Fruit fly (Drosophila melanogaster) whole organism, wandering third instar larva: ENCODE results near the gene mri.

ENCODE experiments used
- Abd-B ChIP-seq: fragments of >200 bp; optimal IDR thresholded peaks from 2 replicates; lab custom pipeline; 2017; ENCODE audit warnings: missing biosample characterization, missing genetic modification characterization
- CG32264 ChIP-seq: fragments of 200-800 bp; sonication (Bioruptor generic); optimal IDR thresholded peaks from 2 replicates; lab custom pipeline; 2016; ENCODE audit warnings: missing biosample characterization, missing genetic modification characterization
- CG9705 ChIP-seq: fragments of 200-800 bp; sonication (Bioruptor generic); optimal IDR thresholded peaks from 2 replicates; lab custom pipeline; 2018; ENCODE audit warnings: missing biosample characterization, mild to moderate bottlenecking, missing genetic modification characterization
- CrebA ChIP-seq: fragments of 200-800 bp; sonication (Bioruptor generic); optimal IDR thresholded peaks from 2 replicates; lab custom pipeline; 2016; ENCODE audit warnings: missing biosample characterization, mild to moderate bottlenecking, missing genetic modification characterization, borderline replicate concordance
- Dfd ChIP-seq: fragments of >200 bp; optimal IDR thresholded peaks from 2 replicates; lab custom pipeline; 2017; ENCODE audit warnings: missing biosample characterization, missing genetic modification characterization
- Dif ChIP-seq: fragments of 200-275, 200-300 bp; sonication (Bioruptor generic); optimal IDR thresholded peaks from 2 replicates; lab custom pipeline; 2018; ENCODE audit warnings: missing biosample characterization, missing genetic modification characterization; ENCODE audit not compliant: partially characterized antibody
- GATAd ChIP-seq: sonication (Bioruptor generic); optimal IDR thresholded peaks from 2 replicates; lab custom pipeline; 2016; ENCODE audit warnings: missing biosample characterization, missing genetic modification characterization
- HLH106 ChIP-seq: fragments of 200-800 bp; optimal IDR thresholded peaks from 3 replicates; lab custom pipeline; 2019; ENCODE audit warnings: missing biosample characterization, mild to moderate bottlenecking, missing genetic modification characterization, moderate library complexity
- Hnf4 ChIP-seq: fragments of 200-800 bp; sonication (Bioruptor generic); optimal IDR thresholded peaks from 2 replicates; lab custom pipeline; 2016; ENCODE audit warnings: missing biosample characterization, mild to moderate bottlenecking, missing genetic modification characterization
- Hr83 ChIP-seq: fragments of 200-300 bp; sonication (Bioruptor generic); optimal IDR thresholded peaks from 2 replicates; lab custom pipeline; 2016; ENCODE audit warnings: missing biosample characterization, mild to moderate bottlenecking, missing genetic modification characterization, moderate library complexity; ENCODE audit not compliant: poor library complexity, severe bottlenecking
- Mio ChIP-seq: sonication (Bioruptor generic); optimal IDR thresholded peaks from 2 replicates; lab custom pipeline; 2016; ENCODE audit warnings: missing biosample characterization, missing genetic modification characterization
- Myc ChIP-seq: fragments of >200 bp; optimal IDR thresholded peaks from 2 replicates; lab custom pipeline; 2017
- N ChIP-seq: fragments of >200 bp; optimal IDR thresholded peaks from 2 replicates; lab custom pipeline; 2018; ENCODE audit warnings: missing biosample characterization, missing external identifiers, missing genetic modification characterization
- OdsH ChIP-seq: fragments of 200-800 bp; sonication (Bioruptor generic); optimal IDR thresholded peaks from 2 replicates; lab custom pipeline; 2016; ENCODE audit warnings: missing biosample characterization, mild to moderate bottlenecking, missing genetic modification characterization
- Rel ChIP-seq, 2 experiments: fragments of 200-800 bp; sonication (Bioruptor generic) in 1 of 2; optimal IDR thresholded peaks; 2 replicates in 1 of 2; 3 replicates in 1 of 2; lab custom pipeline; 2016 to 2019; ENCODE audit warnings: mild to moderate bottlenecking in 2 of 2, missing biosample characterization in 2 of 2, missing genetic modification characterization in 2 of 2, moderate library complexity in 1 of 2
- Vsx2 ChIP-seq: fragments of 200-300, 225-300 bp; sonication (Bioruptor generic); optimal IDR thresholded peaks from 2 replicates; lab custom pipeline; 2018; ENCODE audit warnings: missing biosample characterization, missing genetic modification characterization; ENCODE audit not compliant: partially characterized antibody
- br ChIP-seq: fragments of 200-800 bp; sonication (Bioruptor generic); optimal IDR thresholded peaks from 2 replicates; lab custom pipeline; 2016; ENCODE audit warnings: missing biosample characterization, missing genetic modification characterization
- brk ChIP-seq: fragments of 200-800 bp; sonication (Bioruptor generic); optimal IDR thresholded peaks from 2 replicates; lab custom pipeline; 2016; ENCODE audit warnings: missing biosample characterization, mild to moderate bottlenecking, missing genetic modification characterization
- dl ChIP-seq, 2 experiments: fragments of 175-275, 200-275 bp in 1 of 2; fragments of 200-275 bp in 1 of 2; sonication (Bioruptor generic); optimal IDR thresholded peaks; lab custom pipeline; 2018; ENCODE audit warnings: mild to moderate bottlenecking in 2 of 2, missing biosample characterization in 2 of 2, missing genetic modification characterization in 2 of 2, moderate library complexity in 2 of 2; ENCODE audit not compliant: partially characterized antibody in 2 of 2, insufficient read depth in 1 of 2
- dmrt93B ChIP-seq: fragments of 200-800 bp; sonication (Bioruptor generic); optimal IDR thresholded peaks from 2 replicates; lab custom pipeline; 2018; ENCODE audit warnings: missing biosample characterization, mild to moderate bottlenecking, missing genetic modification characterization
- dsf ChIP-seq: sonication (Bioruptor generic); optimal IDR thresholded peaks from 2 replicates; lab custom pipeline; 2016; ENCODE audit warnings: missing biosample characterization, missing genetic modification characterization, borderline replicate concordance
- ey ChIP-seq: fragments of 200-800 bp; sonication (Bioruptor generic); optimal IDR thresholded peaks from 2 replicates; lab custom pipeline; 2016; ENCODE audit warnings: missing biosample characterization, missing genetic modification characterization
- foxo ChIP-seq, 2 experiments: fragments of 200-800 bp; sonication (Bioruptor generic); optimal IDR thresholded peaks; 2 replicates in 1 of 2; 3 replicates in 1 of 2; lab custom pipeline; 2016 to 2017; ENCODE audit warnings: missing biosample characterization in 2 of 2, missing genetic modification characterization in 2 of 2
- fru ChIP-seq: fragments of 200-800 bp; sonication (Bioruptor generic); optimal IDR thresholded peaks from 3 replicates; lab custom pipeline; 2016; ENCODE audit warnings: missing biosample characterization, mild to moderate bottlenecking, missing genetic modification characterization
- jim ChIP-seq: fragments of 175-275, 200-325 bp; sonication (Bioruptor generic); optimal IDR thresholded peaks from 2 replicates; lab custom pipeline; 2016; ENCODE audit warnings: missing biosample characterization, mild to moderate bottlenecking, missing genetic modification characterization
- pan ChIP-seq: fragments of >200 bp; optimal IDR thresholded peaks from 2 replicates; lab custom pipeline; 2017
- psq ChIP-seq: fragments of 200-800 bp; sonication (Bioruptor generic); optimal IDR thresholded peaks from 3 replicates; lab custom pipeline; 2017; ENCODE audit warnings: missing biosample characterization, mild to moderate bottlenecking, missing genetic modification characterization, moderate library complexity
- rgr ChIP-seq: fragments of 200-800 bp; sonication (Bioruptor generic); optimal IDR thresholded peaks from 3 replicates; lab custom pipeline; 2016; ENCODE audit warnings: missing biosample characterization, mild to moderate bottlenecking, missing genetic modification characterization
- sage ChIP-seq: fragments of 200-800 bp; sonication (Bioruptor generic); optimal IDR thresholded peaks from 2 replicates; lab custom pipeline; 2016; ENCODE audit warnings: missing biosample characterization, mild to moderate bottlenecking, missing genetic modification characterization
- tai ChIP-seq: sonication (Bioruptor generic); optimal IDR thresholded peaks from 2 replicates; lab custom pipeline; 2016; ENCODE audit warnings: missing biosample characterization, missing genetic modification characterization
- woc ChIP-seq: sonication (Bioruptor generic); optimal IDR thresholded peaks from 2 replicates; lab custom pipeline; 2016; ENCODE audit warnings: missing biosample characterization, mild to moderate bottlenecking, missing genetic modification characterization

Gene mri

dm6 chr3L:205723-206284, 5.8 kb downstream of the mri start, which contains the start of the genes Gk1 and CG13876 (continued):
- peak; percentile 51 for TF ChIP-seq dsf (GFP tag; lab: Kevin White, UChicago)
- TF ChIP-seq, all 38 proteins: peak for 18

- TF ChIP-seq woc (GFP tag; lab: Kevin White, UChicago) (no peak), N (GFP tag; lab: Kevin White, UChicago) (no peak), GATAd (GFP tag; lab: Kevin White, UChicago) (no peak), Myc (lab: Kevin White, UChicago) (no peak), dmrt93B (no peak), brk (GFP tag; lab: Kevin White, UChicago) (no peak), tai (no peak), CG32264 (GFP tag; lab: Kevin White, UChicago) (no peak), jim (GFP tag; lab: Kevin White, UChicago) (no peak), Rel (GFP tag; optimal IDR thresholded peaks at IDR 0.05; lab: Kevin White, UChicago) (no peak), Rel (tag; optimal IDR thresholded peaks at IDR 0.05; lab: Kevin White, UChicago) (peak; percentile 30), Mio (GFP tag; lab: Kevin White, UChicago) (no peak), psq (GFP tag; lab: Kevin White, UChicago) (peak; percentile 21), Vsx2 (GFP tag; lab: Kevin White, UChicago) (no peak), Dif (GFP tag; lab: Kevin White, UChicago) (no peak), HLH106 (tag; lab: Kevin White, UChicago) (no peak), rgr (GFP tag; lab: Kevin White, UChicago) (no peak)
These were observed 11.2 kb downstream of the mri start, which contains the start of gene Prp4k for dm6 chr3L:211200-211599. TSS of gene Prp4k (minus strand) at chr3L:211457.

- TF ChIP-seq Myc (lab: Kevin White, UChicago) (no peak), Hr83 (no peak), N (GFP tag; lab: Kevin White, UChicago) (no peak), Hnf4 (GFP tag; lab: Kevin White, UChicago) (no peak)
- TF ChIP-seq, all 38 proteins: peak for 0
These were observed 12.5 kb downstream of the mri start, which contains the start of the genes thoc7 and Dis3l2 for dm6 chr3L:212520-212919. TSS of gene thoc7 (minus strand) at chr3L:212687. TSS of gene Dis3l2 (plus strand) at chr3L:212709.

- TF ChIP-seq sage (GFP tag; lab: Kevin White, UChicago) (no peak), fru (no peak), dl (GFP tag; optimal IDR thresholded peaks at IDR 0.05; lab: Kevin White, UChicago; ENCODE audit: insufficient read depth in 1 of 2, partially characterized antibody in 2 of 2) (no peak), OdsH (GFP tag; lab: Kevin White, UChicago) (no peak), pan (no peak), psq (GFP tag; lab: Kevin White, UChicago) (no peak)
These were observed 16.4 kb downstream of the mri start, which contains the start of gene Kaz1-ORFB for dm6 chr3L:216325-216724. TSS of gene Kaz1-ORFB (plus strand) at chr3L:216625.

- TF ChIP-seq CrebA (GFP tag; lab: Kevin White, UChicago), result no peak
These were observed 17.6 kb downstream of the mri start, which contains the start of gene CG13877 for dm6 chr3L:217480-218118. TSS of gene CG13877 (plus strand) at chr3L:218068.

dm6 chr3L:223019-223902, 23.3 kb downstream of the mri start, which contains the start of the genes pyx and CG33229:
TSS of gene pyx (minus strand) at chr3L:223069.
TSS of gene CG33229 (plus strand) at chr3L:223852.
- peak; percentile 58 for TF ChIP-seq rgr (GFP tag; lab: Kevin White, UChicago)
- TF ChIP-seq tai, result no peak
- no peak for TF ChIP-seq dl (GFP tag; optimal IDR thresholded peaks at IDR 0.05; lab: Kevin White, UChicago; ENCODE audit: insufficient read depth in 1 of 2, partially characterized antibody in 2 of 2)
- peak; percentile 4 for TF ChIP-seq Hnf4 (GFP tag; lab: Kevin White, UChicago)
- peak; percentile 44 for TF ChIP-seq sage (GFP tag; lab: Kevin White, UChicago)
- no peak for TF ChIP-seq CrebA (GFP tag; lab: Kevin White, UChicago)
- TF ChIP-seq psq (GFP tag; lab: Kevin White, UChicago), result peak; percentile 53
- no peak for TF ChIP-seq Abd-B (GFP tag; lab: Kevin White, UChicago)
- TF ChIP-seq Dif (GFP tag; lab: Kevin White, UChicago), result no peak
- TF ChIP-seq fru, result peak; percentile 74
- TF ChIP-seq N (GFP tag; lab: Kevin White, UChicago), result no peak
- peak; percentile 3 for TF ChIP-seq Rel (GFP tag; optimal IDR thresholded peaks at IDR 0.05; lab: Kevin White, UChicago)
- no peak for TF ChIP-seq Rel (tag; optimal IDR thresholded peaks at IDR 0.05; lab: Kevin White, UChicago)
- peak; percentile 68 for TF ChIP-seq br
- TF ChIP-seq dmrt93B, result peak; percentile 73
- no peak for TF ChIP-seq Mio (GFP tag; lab: Kevin White, UChicago)
- peak; percentile 77 for TF ChIP-seq ey (GFP tag; lab: Kevin White, UChicago)
- no peak for TF ChIP-seq dsf (GFP tag; lab: Kevin White, UChicago)
- TF ChIP-seq Myc (lab: Kevin White, UChicago), result no peak
- TF ChIP-seq Dfd (GFP tag; lab: Kevin White, UChicago), result no peak
- TF ChIP-seq woc (GFP tag; lab: Kevin White, UChicago), result peak; percentile 37
- TF ChIP-seq CG32264 (GFP tag; lab: Kevin White, UChicago), result no peak
- no peak for TF ChIP-seq GATAd (GFP tag; lab: Kevin White, UChicago)
- TF ChIP-seq pan, result no peak
- TF ChIP-seq foxo (GFP tag; optimal IDR thresholded peaks at IDR 0.05; lab: Kevin White, UChicago), result peak in 1 of 2 experiments; percentile 81
- TF ChIP-seq CG9705 (GFP tag; lab: Kevin White, UChicago), result peak; percentile 67
